Worm (Caenorhabditis elegans) whole organism, L3 larva: ENCODE results near the gene F15D4.5.

Source experiments
- R02D3.7 ChIP-seq: fragments of 150-350 bp; optimal IDR thresholded peaks from 2 replicates; lab custom pipeline; 2014; ENCODE audit warnings: missing biosample characterization, missing genetic modification characterization
- ZK546.5 ChIP-seq: sonication (generic microtip); optimal IDR thresholded peaks from 2 replicates; lab custom pipeline; 2017; ENCODE audit warnings: missing biosample characterization, missing genetic modification characterization
- aly-2 ChIP-seq: fragments of 150-350 bp; optimal IDR thresholded peaks from 2 replicates; lab custom pipeline; 2014; ENCODE audit warnings: missing biosample characterization, missing genetic modification characterization
- ama-1 ChIP-seq: fragments of 150-350 bp; optimal IDR thresholded peaks from 2 replicates; lab custom pipeline; 2018
- ceh-16 ChIP-seq: sonication (generic microtip); optimal IDR thresholded peaks from 2 replicates; lab custom pipeline; 2017; ENCODE audit warnings: missing biosample characterization, missing genetic modification characterization
- ceh-28 ChIP-seq: fragments of 150-350 bp; optimal IDR thresholded peaks from 2 replicates; lab custom pipeline; 2014; ENCODE audit warnings: missing biosample characterization, missing genetic modification reagents, missing genetic modification characterization
- ceh-82 ChIP-seq: fragments of 150-350 bp; optimal IDR thresholded peaks from 2 replicates; lab custom pipeline; 2014; ENCODE audit warnings: missing biosample characterization, missing genetic modification characterization
- ceh-9 ChIP-seq: sonication (generic microtip); optimal IDR thresholded peaks from 2 replicates; lab custom pipeline; 2018; ENCODE audit warnings: missing biosample characterization, missing genetic modification characterization
- daf-12 ChIP-seq: fragments of 150-350 bp; optimal IDR thresholded peaks from 2 replicates; lab custom pipeline; 2014; ENCODE audit warnings: missing biosample characterization, missing genetic modification reagents, missing genetic modification characterization
- egl-27 ChIP-seq: sonication (generic microtip); optimal IDR thresholded peaks from 4 replicates; lab custom pipeline; 2017; ENCODE audit warnings: missing biosample characterization, missing genetic modification reagents, missing genetic modification characterization
- egl-5 ChIP-seq: fragments of 150-350 bp; optimal IDR thresholded peaks from 2 replicates; lab custom pipeline; 2017; ENCODE audit warnings: missing biosample characterization, missing genetic modification reagents, missing genetic modification characterization, inconsistent platforms
- elt-1 ChIP-seq: fragments of 150-350 bp; optimal IDR thresholded peaks from 2 replicates; lab custom pipeline; 2014; ENCODE audit warnings: missing biosample characterization, missing genetic modification characterization
- elt-2 ChIP-seq: sonication (generic microtip); optimal IDR thresholded peaks from 2 replicates; lab custom pipeline; 2016; ENCODE audit warnings: missing genetic modification reagents, mild to moderate bottlenecking, missing genetic modification characterization, missing compliant biosample characterization
- elt-3 ChIP-seq, 3 experiments: fragments of 150-350 bp in 1 of 3; sonication (generic microtip) in 2 of 3; optimal IDR thresholded peaks; 2 replicates in 2 of 3; 4 replicates in 1 of 3; lab custom pipeline; 2014 to 2017; ENCODE audit warnings: missing biosample characterization in 3 of 3, missing genetic modification characterization in 3 of 3
- eor-1 ChIP-seq, 2 experiments: fragments of 150-350 bp; optimal IDR thresholded peaks; 2 replicates each; lab custom pipeline; 2014 to 2018; ENCODE audit warnings: missing biosample characterization in 2 of 2, missing genetic modification characterization in 2 of 2
- fkh-10 ChIP-seq: sonication (generic microtip); optimal IDR thresholded peaks from 2 replicates; lab custom pipeline; 2017; ENCODE audit warnings: missing biosample characterization, missing genetic modification reagents, missing genetic modification characterization
- fkh-2 ChIP-seq: fragments of 150-350 bp; optimal IDR thresholded peaks from 2 replicates; lab custom pipeline; 2014; ENCODE audit warnings: missing biosample characterization, missing genetic modification reagents, missing genetic modification characterization
- fos-1 ChIP-seq: fragments of 150-350 bp; optimal IDR thresholded peaks from 2 replicates; lab custom pipeline; 2014; ENCODE audit warnings: missing biosample characterization, missing genetic modification characterization
- hmg-11 ChIP-seq: sonication (generic microtip); optimal IDR thresholded peaks from 2 replicates; lab custom pipeline; 2016; ENCODE audit warnings: missing genetic modification characterization, missing compliant biosample characterization
- jun-1 ChIP-seq: fragments of 150-350 bp; optimal IDR thresholded peaks from 2 replicates; lab custom pipeline; 2014; ENCODE audit warnings: missing biosample characterization, missing genetic modification reagents, missing genetic modification characterization
- lin-15B ChIP-seq: fragments of 150-350 bp; optimal IDR thresholded peaks from 2 replicates; lab custom pipeline; 2014; ENCODE audit warnings: missing biosample characterization, missing genetic modification characterization
- lin-39 ChIP-seq: fragments of 150-350 bp; optimal IDR thresholded peaks from 2 replicates; lab custom pipeline; 2018; ENCODE audit warnings: missing biosample characterization, missing genetic modification reagents, missing genetic modification characterization
- lsy-12 ChIP-seq: sonication (generic microtip); optimal IDR thresholded peaks from 2 replicates; lab custom pipeline; 2016; ENCODE audit warnings: mild to moderate bottlenecking, missing genetic modification characterization, missing compliant biosample characterization
- mdl-1 ChIP-seq: fragments of 150-350 bp; optimal IDR thresholded peaks from 2 replicates; lab custom pipeline; 2014; ENCODE audit warnings: missing biosample characterization, missing genetic modification characterization
- mml-1 ChIP-seq: fragments of 150-350 bp; sonication (generic microtip); optimal IDR thresholded peaks from 3 replicates; lab custom pipeline; 2014; ENCODE audit warnings: missing biosample characterization, missing genetic modification characterization
- nfya-1 ChIP-seq: sonication (generic microtip); optimal IDR thresholded peaks from 2 replicates; lab custom pipeline; 2017; ENCODE audit warnings: missing genetic modification characterization, mild to moderate bottlenecking, missing compliant biosample characterization, antibody characterized with exemption, moderate library complexity; ENCODE audit not compliant: insufficient read depth
- nhr-11 ChIP-seq: fragments of 150-350 bp; optimal IDR thresholded peaks from 2 replicates; lab custom pipeline; 2014; ENCODE audit warnings: missing biosample characterization, missing genetic modification characterization
- nhr-12 ChIP-seq: fragments of 150-350 bp; optimal IDR thresholded peaks from 2 replicates; lab custom pipeline; 2014; ENCODE audit warnings: missing biosample characterization, missing genetic modification characterization
- nhr-23 ChIP-seq: fragments of 150-350 bp; optimal IDR thresholded peaks from 2 replicates; lab custom pipeline; 2014; ENCODE audit warnings: missing biosample characterization, missing genetic modification reagents, missing genetic modification characterization
- nhr-237 ChIP-seq: fragments of 150-350 bp; optimal IDR thresholded peaks from 2 replicates; lab custom pipeline; 2014; ENCODE audit warnings: missing biosample characterization, missing genetic modification characterization
- nhr-25 ChIP-seq: sonication (generic microtip); optimal IDR thresholded peaks from 2 replicates; lab custom pipeline; 2017; ENCODE audit warnings: missing biosample characterization, missing genetic modification characterization
- nhr-28 ChIP-seq: fragments of 150-350 bp; optimal IDR thresholded peaks from 2 replicates; lab custom pipeline; 2014; ENCODE audit warnings: missing biosample characterization, missing genetic modification characterization
- nhr-43 ChIP-seq: sonication (generic microtip); optimal IDR thresholded peaks from 2 replicates; lab custom pipeline; 2016; ENCODE audit warnings: mild to moderate bottlenecking, missing genetic modification characterization, missing compliant biosample characterization; ENCODE audit not compliant: poor library complexity, severe bottlenecking
- nhr-67 ChIP-seq: fragments of 150-350 bp; optimal IDR thresholded peaks from 2 replicates; lab custom pipeline; 2014; ENCODE audit warnings: missing biosample characterization, missing genetic modification characterization
- nhr-76 ChIP-seq: fragments of 150-350 bp; sonication (generic microtip); optimal IDR thresholded peaks from 5 replicates; lab custom pipeline; 2014; ENCODE audit warnings: missing biosample characterization, missing genetic modification characterization
- nhr-77 ChIP-seq: fragments of 150-350 bp; optimal IDR thresholded peaks from 2 replicates; lab custom pipeline; 2014; ENCODE audit warnings: missing biosample characterization, missing genetic modification characterization
- pha-4 ChIP-seq: fragments of 150-350 bp; optimal IDR thresholded peaks from 2 replicates; lab custom pipeline; 2014; ENCODE audit warnings: missing biosample characterization, missing genetic modification reagents, missing genetic modification characterization
- pqm-1 ChIP-seq: fragments of 150-350 bp; optimal IDR thresholded peaks from 2 replicates; lab custom pipeline; 2017; ENCODE audit warnings: missing biosample characterization, missing genetic modification characterization, inconsistent platforms
- sea-2 ChIP-seq: fragments of 150-350 bp; sonication (generic microtip); optimal IDR thresholded peaks from 4 replicates; lab custom pipeline; 2014; ENCODE audit warnings: missing biosample characterization, missing genetic modification reagents, missing genetic modification characterization
- skn-1 ChIP-seq: fragments of 150-350 bp; optimal IDR thresholded peaks from 2 replicates; lab custom pipeline; 2014; ENCODE audit warnings: missing biosample characterization, missing genetic modification characterization
- snpc-4 ChIP-seq: fragments of 150-350 bp; optimal IDR thresholded peaks from 2 replicates; lab custom pipeline; 2014; ENCODE audit warnings: missing biosample characterization, missing genetic modification characterization
- tbx-2 ChIP-seq: sonication (generic microtip); optimal IDR thresholded peaks from 2 replicates; lab custom pipeline; 2016; ENCODE audit warnings: mild to moderate bottlenecking, missing genetic modification characterization, missing compliant biosample characterization
- unc-39 ChIP-seq: sonication (generic microtip); optimal IDR thresholded peaks from 4 replicates; lab custom pipeline; 2017; ENCODE audit warnings: missing biosample characterization, missing genetic modification characterization
- unc-62 ChIP-seq: fragments of 150-350 bp; sonication (generic microtip); optimal IDR thresholded peaks from 4 replicates; lab custom pipeline; 2014; ENCODE audit warnings: missing biosample characterization, missing genetic modification reagents, missing genetic modification characterization
- zag-1 ChIP-seq: fragments of 150-350 bp; optimal IDR thresholded peaks from 2 replicates; lab custom pipeline; 2014; ENCODE audit warnings: missing biosample characterization, missing genetic modification characterization
- ztf-11 ChIP-seq: fragments of 150-350 bp; optimal IDR thresholded peaks from 2 replicates; lab custom pipeline; 2014; ENCODE audit warnings: missing biosample characterization, missing genetic modification characterization
- ztf-4 ChIP-seq: fragments of 150-350 bp; optimal IDR thresholded peaks from 2 replicates; lab custom pipeline; 2014; ENCODE audit warnings: missing biosample characterization, missing genetic modification characterization

Gene F15D4.5

ce11 chrII:13198845-13199244, 46.3 kb upstream of the F15D4.5 start:
- TF ChIP-seq nhr-76 (tag; lab: Kevin White, UChicago) (no peak), nhr-23 (tag; lab: Kevin White, UChicago) (no peak), nhr-28 (tag; lab: Kevin White, UChicago) (no peak), ceh-28 (no peak), pha-4 (tag; lab: Kevin White, UChicago) (peak; percentile 87), tbx-2 (tag; lab: Kevin White, UChicago) (no peak)

- TF ChIP-seq daf-12 (no peak), aly-2 (tag; lab: Kevin White, UChicago) (no peak), ZK546.5 (tag; lab: Kevin White, UChicago) (no peak), lin-15B (tag; lab: Kevin White, UChicago) (peak; percentile 87), unc-62 (no peak), fos-1 (tag; lab: Kevin White, UChicago) (no peak), ceh-28 (peak; percentile 45), egl-5 (tag; lab: Kevin White, UChicago) (peak; percentile 50), sea-2 (GFP tag; lab: Kevin White, UChicago) (no peak), lsy-12 (tag; lab: Kevin White, UChicago) (peak; percentile 70), nfya-1 (tag; lab: Kevin White, UChicago) (peak; percentile 68), nhr-43 (tag; lab: Kevin White, UChicago) (no peak), fkh-2 (no peak), tbx-2 (tag; lab: Kevin White, UChicago) (no peak), nhr-11 (no peak), ceh-82 (tag; lab: Kevin White, UChicago) (no peak), ceh-16 (tag; lab: Kevin White, UChicago) (no peak), elt-1 (tag; lab: Kevin White, UChicago) (no peak), fkh-10 (GFP tag; lab: Kevin White, UChicago) (peak; percentile 70), ztf-4 (tag; lab: Kevin White, UChicago) (no peak), mml-1 (tag; lab: Kevin White, UChicago) (no peak), nhr-23 (tag; lab: Kevin White, UChicago) (peak; percentile 49), egl-27 (no peak), nhr-12 (no peak), snpc-4 (tag; lab: Kevin White, UChicago) (peak; percentile 41), ama-1 (peak; percentile 82), lin-39 (tag; lab: Kevin White, UChicago) (peak; percentile 44), pqm-1 (tag; lab: Kevin White, UChicago) (peak; percentile 5), skn-1 (tag; lab: Kevin White, UChicago) (peak; percentile 60), eor-1 (tag; optimal IDR thresholded peaks at IDR 0.05; lab: Kevin White, UChicago) (no peak), mdl-1 (tag; lab: Kevin White, UChicago) (no peak), nhr-77 (peak; percentile 76), nhr-28 (tag; lab: Kevin White, UChicago) (no peak), unc-39 (tag; lab: Kevin White, UChicago) (no peak), R02D3.7 (tag; lab: Kevin White, UChicago) (peak; percentile 66), nhr-25 (peak; percentile 20), ztf-11 (tag; lab: Kevin White, UChicago) (no peak), zag-1 (no peak), ceh-9 (tag; lab: Kevin White, UChicago) (no peak), elt-2 (tag; lab: Kevin White, UChicago) (peak; percentile 51), nhr-76 (tag; lab: Kevin White, UChicago) (no peak), pha-4 (tag; lab: Kevin White, UChicago) (peak; percentile 78), nhr-67 (tag; lab: Kevin White, UChicago) (no peak), nhr-237 (tag; lab: Kevin White, UChicago) (no peak), hmg-11 (tag; lab: Kevin White, UChicago) (peak; percentile 61), elt-3 (tag; optimal IDR thresholded peaks at IDR 0.05; lab: Kevin White, UChicago) (no peak), jun-1 (peak; percentile 54)
Measured at ce11 chrII:13199674-13200215, 45.4 kb upstream of the F15D4.5 start, which contains the start of gene btf-1. Gene btf-1 (plus strand): TSS chrII:13200165.
